Worm (Caenorhabditis elegans): ENCODE data around the gene Y105C5A.1270.

DNA sequence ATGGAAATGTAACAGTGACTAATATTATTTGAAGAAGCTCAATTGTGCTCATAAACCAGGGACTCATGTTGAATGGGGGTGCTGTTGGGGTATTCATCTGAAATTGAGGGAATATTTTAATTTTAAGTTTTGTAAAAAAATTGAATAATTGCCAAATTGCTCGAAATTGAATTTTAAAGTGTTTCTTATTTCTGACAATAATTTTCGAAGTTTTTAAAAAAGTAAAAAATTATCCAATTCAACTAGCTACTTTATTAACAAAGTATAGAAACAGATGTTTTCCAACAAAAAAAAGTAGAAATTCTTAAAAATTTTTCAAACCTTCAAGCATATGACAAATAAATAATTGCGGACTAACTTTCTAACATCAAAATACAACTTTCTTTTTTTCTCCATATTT lies 47.7 kb upstream of the Y105C5A.1270 start, which contains the start of gene srv-14:
- TF ChIP-seq pes-1 (GFP tag; IDR thresholded peaks at IDR 0.05) (no peak), sea-1 (GFP tag; conservative IDR thresholded peaks at IDR 0.05) (no peak), ama-1 (optimal IDR thresholded peaks at IDR 0.05) (no peak), hnd-1 (tag; optimal IDR thresholded peaks at IDR 0.05) (no peak), ets-7 (tag; optimal IDR thresholded peaks at IDR 0.05) (no peak), ceh-13 (GFP tag; optimal IDR thresholded peaks at IDR 0.05) (no peak), F13C5.2 (tag; optimal IDR thresholded peaks at IDR 0.05) (no peak), tbx-11 (GFP tag; IDR thresholded peaks at IDR 0.05) (no peak)
